Fruit fly (Drosophila melanogaster): ENCODE results near the gene CG3168.
A peak's percentile ranks its signal among the peaks of the same experiment; 100 is the strongest.

CG3168 gene

dm6 chrX:6702028-6702433, 37.8 kb downstream of the CG3168 start (continued):
- TF ChIP-seq bowl (GFP tag; IDR thresholded peaks at IDR 0.05): peak; percentile 29; the same call in 1 of the 2 replicates
- TF ChIP-seq CG9727 (GFP tag; optimal IDR thresholded peaks at IDR 0.05): peak; percentile 52
- TF ChIP-seq ranshi (GFP tag; IDR thresholded peaks at IDR 0.05): no peak
- TF ChIP-seq CHES-1-like (GFP tag; optimal IDR thresholded peaks at IDR 0.05): peak; percentile 16
- peak; percentile 29; the same call in 1 of the 3 replicates for TF ChIP-seq Aef1 (GFP tag; IDR thresholded peaks at IDR 0.05)
- peak; percentile 47 for TF ChIP-seq CG10654 (GFP tag; optimal IDR thresholded peaks at IDR 0.05)
- peak; percentile 39; the same call in 1 of the 2 replicates for TF ChIP-seq sens-2 (GFP tag; IDR thresholded peaks at IDR 0.05)
- TF ChIP-seq CG8924 (tag; optimal IDR thresholded peaks at IDR 0.05): peak; percentile 59
- TF ChIP-seq Lim3 (GFP tag; IDR thresholded peaks at IDR 0.05): 0 out of 2 replicates have a peak, but pooled peaks have one; percentile 30
- no peak for TF ChIP-seq CG12155 (GFP tag; optimal IDR thresholded peaks at IDR 0.05)
- peak; percentile 40 for TF ChIP-seq Spps (tag; optimal IDR thresholded peaks at IDR 0.05)
- TF ChIP-seq ac (GFP tag; optimal IDR thresholded peaks at IDR 0.05): no peak
- no peak for TF ChIP-seq eyg (GFP tag; optimal IDR thresholded peaks at IDR 0.05)
- TF ChIP-seq CG3847 (GFP tag; IDR thresholded peaks at IDR 0.05): peak; percentile 33
- TF ChIP-seq al (GFP tag; IDR thresholded peaks at IDR 0.05): no peak
- 0 out of 2 replicates have a peak, but pooled peaks have one; percentile 19 for TF ChIP-seq ro (GFP tag; IDR thresholded peaks at IDR 0.05)
- peak; percentile 36 for TF ChIP-seq CG15011 (GFP tag; optimal IDR thresholded peaks at IDR 0.05)
- TF ChIP-seq Meics (GFP tag; optimal IDR thresholded peaks at IDR 0.05): peak; percentile 49
- TF ChIP-seq HmgD (GFP tag; optimal IDR thresholded peaks at IDR 0.05): no peak
- no peak for TF ChIP-seq CG7928 (GFP tag; optimal IDR thresholded peaks at IDR 0.05)
- peak; percentile 59 for TF ChIP-seq zen (tag; optimal IDR thresholded peaks at IDR 0.05)
- peak; percentile 35 for TF ChIP-seq NK7.1 (GFP tag; optimal IDR thresholded peaks at IDR 0.05)
- TF ChIP-seq psq (GFP tag; optimal IDR thresholded peaks at IDR 0.05): no peak
- TF ChIP-seq Bgb (GFP tag; IDR thresholded peaks at IDR 0.05; ENCODE audit: partially characterized antibody): no peak
- TF ChIP-seq CG2116 (GFP tag; optimal IDR thresholded peaks at IDR 0.05): peak; percentile 34
- TF ChIP-seq CG14710 (tag; optimal IDR thresholded peaks at IDR 0.05): peak; percentile 68
- no peak for TF ChIP-seq Dref (GFP tag; IDR thresholded peaks at IDR 0.05)
- TF ChIP-seq CG7786 (GFP tag; optimal IDR thresholded peaks at IDR 0.05): peak; percentile 23
- TF ChIP-seq ash1 (GFP tag; optimal IDR thresholded peaks at IDR 0.05): no peak
- 0 out of 2 replicates have a peak, but pooled peaks have one; percentile 19 for TF ChIP-seq CG1024 (GFP tag; IDR thresholded peaks at IDR 0.05)
- no peak for TF ChIP-seq pfk (GFP tag; optimal IDR thresholded peaks at IDR 0.05)
- TF ChIP-seq CG15601 (tag; optimal IDR thresholded peaks at IDR 0.05): peak; percentile 75
- TF ChIP-seq az2 (GFP tag; optimal IDR thresholded peaks at IDR 0.05): peak; percentile 68
- TF ChIP-seq scrt (GFP tag; optimal IDR thresholded peaks at IDR 0.05): no peak
- no peak for TF ChIP-seq hb (GFP tag; IDR thresholded peaks at IDR 0.05; ENCODE audit: partially characterized antibody)
- TF ChIP-seq Doc3 (GFP tag; IDR thresholded peaks at IDR 0.05; ENCODE audit: partially characterized antibody): no peak
- TF ChIP-seq zfh2 (GFP tag; optimal IDR thresholded peaks at IDR 0.05): no peak
- TF ChIP-seq zfh1 (GFP tag; IDR thresholded peaks at IDR 0.05): peak; percentile 66; the same call in 2 of the 3 replicates
- TF ChIP-seq nau (GFP tag; optimal IDR thresholded peaks at IDR 0.05): peak; percentile 8
- TF ChIP-seq CG10321 (GFP tag; IDR thresholded peaks at IDR 0.05): no peak
- peak; percentile 43 for TF ChIP-seq CG9817 (tag; optimal IDR thresholded peaks at IDR 0.05)
- TF ChIP-seq Blimp-1 (GFP tag; optimal IDR thresholded peaks at IDR 0.05): peak; percentile 76
- no peak for TF ChIP-seq CG1832 (GFP tag; optimal IDR thresholded peaks at IDR 0.05)
- no peak for TF ChIP-seq pros (GFP tag; optimal IDR thresholded peaks at IDR 0.05)
- TF ChIP-seq sc (optimal IDR thresholded peaks at IDR 0.05): no peak
- TF ChIP-seq sc (GFP tag; optimal IDR thresholded peaks at IDR 0.05): peak; percentile 66
- peak; percentile 80 for TF ChIP-seq CG2712 (tag; optimal IDR thresholded peaks at IDR 0.05)
- TF ChIP-seq CG3407 (GFP tag; optimal IDR thresholded peaks at IDR 0.05): peak; percentile 50
- no peak for TF ChIP-seq kni (GFP tag; optimal IDR thresholded peaks at IDR 0.05)
- TF ChIP-seq pum (GFP tag; optimal IDR thresholded peaks at IDR 0.05): peak; percentile 51
- no peak for TF ChIP-seq CG31224 (GFP tag; IDR thresholded peaks at IDR 0.05)

All from whole organism, embryonic.